Worm (Caenorhabditis elegans) whole organism, late embryonic: Measurements from ENCODE around the gene acl-2.

ENCODE experiments used
- ceh-2 ChIP-seq: sonication (generic microtip); optimal IDR thresholded peaks from 2 replicates; lab custom pipeline; 2016; ENCODE audit warnings: missing genotype, missing genetic modification characterization, missing compliant biosample characterization
- ceh-24 ChIP-seq: sonication (generic microtip); optimal IDR thresholded peaks from 2 replicates; lab custom pipeline; 2016; ENCODE audit warnings: mild to moderate bottlenecking, missing genetic modification characterization, missing compliant biosample characterization
- ceh-45 ChIP-seq: fragments of 200-800 bp; sonication (Bioruptor generic); IDR thresholded peaks from 2 replicates; pipeline ENCODE4 v1.3.6; 2022; ENCODE audit warnings: missing genetic modification reagents, missing genetic modification characterization, missing compliant biosample characterization
- ceh-9 ChIP-seq: sonication (generic microtip); optimal IDR thresholded peaks from 2 replicates; lab custom pipeline; 2016; ENCODE audit warnings: mild to moderate bottlenecking, missing genetic modification characterization, inconsistent platforms, missing compliant biosample characterization
- madf-2 ChIP-seq: sonication (generic microtip); optimal IDR thresholded peaks from 2 replicates; lab custom pipeline; 2017; ENCODE audit warnings: missing genetic modification characterization, missing compliant biosample characterization
- nhr-11 ChIP-seq: fragments of 150-350 bp; optimal IDR thresholded peaks from 2 replicates; lab custom pipeline; 2014; ENCODE audit warnings: missing biosample characterization, missing genetic modification characterization
- pag-3 ChIP-seq: sonication (generic microtip); optimal IDR thresholded peaks from 2 replicates; lab custom pipeline; 2016; ENCODE audit warnings: missing compliant biosample characterization, missing genetic modification characterization, borderline replicate concordance

ce11 chrV:10023062-10023536 is 7.8 kb downstream of the acl-2 start:
- TF ChIP-seq ceh-9 (tag; lab: Kevin White, UChicago) = no peak
- TF ChIP-seq pag-3 (tag; lab: Kevin White, UChicago) = no peak
- no peak for TF ChIP-seq ceh-24 (tag; lab: Kevin White, UChicago)
- TF ChIP-seq nhr-11 (tag; lab: Kevin White, UChicago) = no peak
- no peak for TF ChIP-seq ceh-45 (GFP tag; lab: Robert Waterston, UW)
- TF ChIP-seq madf-2 (tag; lab: Kevin White, UChicago) = no peak
- no peak for TF ChIP-seq ceh-2 (tag; lab: Kevin White, UChicago)
